Worm (Caenorhabditis elegans) whole organism, L4 larva: ENCODE data around the gene ZK180.6.

Experiments
- F26F4.8 ChIP-seq: fragments of 200-800 bp; sonication (Bioruptor generic); conservative IDR thresholded peaks from 2 replicates; pipeline ENCODE4 v1.3.6; 2022; ENCODE audit warnings: missing genetic modification characterization, missing compliant biosample characterization
- F44E2.7 ChIP-seq: fragments of 200-800 bp; sonication (Bioruptor generic); IDR thresholded peaks from 2 replicates; pipeline ENCODE4 v2.1.2; 2022; ENCODE audit warnings: missing genetic modification characterization, missing compliant biosample characterization
- T20F7.1 ChIP-seq: fragments of 200-800 bp; sonication (Bioruptor generic); optimal IDR thresholded peaks from 2 replicates; lab custom pipeline; 2018; ENCODE audit warnings: mild to moderate bottlenecking, missing genetic modification characterization, missing compliant biosample characterization
- Y105C5A.15 ChIP-seq: fragments of 200-800 bp; sonication (Bioruptor generic); IDR thresholded peaks from 2 replicates; pipeline ENCODE4 v1.3.6; 2022; ENCODE audit warnings: missing genetic modification characterization, missing compliant biosample characterization
- aha-1 ChIP-seq: fragments of 150-350 bp; peaks from one replicate; lab custom pipeline; 2014; ENCODE audit warnings: missing biosample characterization, missing genetic modification characterization
- aly-2 ChIP-seq: sonication (generic microtip); optimal IDR thresholded peaks from 2 replicates; lab custom pipeline; 2018; ENCODE audit warnings: missing biosample characterization, missing genetic modification characterization
- ceh-20 ChIP-seq: fragments of 200-800 bp; sonication (Bioruptor generic); IDR thresholded peaks from 2 replicates; pipeline ENCODE4 v1.3.6; 2022; ENCODE audit warnings: missing genetic modification reagents, missing genetic modification characterization, missing compliant biosample characterization
- ceh-32 ChIP-seq: sonication (generic microtip); optimal IDR thresholded peaks from 2 replicates; lab custom pipeline; 2016; ENCODE audit warnings: mild to moderate bottlenecking, missing genetic modification characterization, missing compliant biosample characterization; ENCODE audit not compliant: poor library complexity
- daf-16 ChIP-seq, 3 experiments: sonication (generic microtip); optimal IDR thresholded peaks; 2 replicates each; lab custom pipeline; 2016 to 2017; ENCODE audit warnings: missing genetic modification characterization in 3 of 3, missing genetic modification reagents in 3 of 3, mild to moderate bottlenecking in 2 of 3, missing compliant biosample characterization in 2 of 3, missing biosample characterization in 1 of 3, moderate library complexity in 1 of 3
- dmd-6 ChIP-seq: fragments of 200-800 bp; sonication (Bioruptor generic); IDR thresholded peaks from 2 replicates; pipeline ENCODE4 v1.3.6; 2022; ENCODE audit warnings: missing genetic modification reagents, missing genetic modification characterization, missing compliant biosample characterization
- dmd-8 ChIP-seq: fragments of 200-800 bp; sonication (Bioruptor generic); IDR thresholded peaks from 2 replicates; pipeline ENCODE4 v1.3.6; 2022; ENCODE audit warnings: missing genetic modification characterization, missing compliant biosample characterization
- dmd-9 ChIP-seq: fragments of 200-800 bp; sonication (Bioruptor generic); IDR thresholded peaks from 2 replicates; pipeline ENCODE4 v1.3.6; 2022; ENCODE audit warnings: missing genetic modification reagents, missing genetic modification characterization, missing compliant biosample characterization
- duxl-1 ChIP-seq: sonication (generic microtip); optimal IDR thresholded peaks from 2 replicates; lab custom pipeline; 2016; ENCODE audit warnings: mild to moderate bottlenecking, missing genetic modification characterization, moderate library complexity, missing compliant biosample characterization; ENCODE audit not compliant: poor library complexity
- dve-1 ChIP-seq: sonication (generic microtip); optimal IDR thresholded peaks from 2 replicates; lab custom pipeline; 2017; ENCODE audit warnings: antibody characterized with exemption, mild to moderate bottlenecking, missing genetic modification characterization, missing compliant biosample characterization; ENCODE audit not compliant: insufficient read depth
- egl-43 ChIP-seq: fragments of 200-800 bp; sonication (Bioruptor generic); IDR thresholded peaks from 2 replicates; pipeline ENCODE4 v1.3.6; 2022; ENCODE audit warnings: missing genetic modification reagents, missing genetic modification characterization, missing compliant biosample characterization
- gei-8 ChIP-seq: fragments of 200-800 bp; sonication (Bioruptor generic); optimal IDR thresholded peaks from 2 replicates; lab custom pipeline; 2018; ENCODE audit warnings: mild to moderate bottlenecking, missing genetic modification characterization, missing compliant biosample characterization
- hlh-11 ChIP-seq: fragments of 200-800 bp; sonication (Bioruptor generic); optimal IDR thresholded peaks from 2 replicates; lab custom pipeline; 2018; ENCODE audit warnings: mild to moderate bottlenecking, missing genetic modification characterization, missing compliant biosample characterization
- hlh-30 ChIP-seq: sonication (generic microtip); optimal IDR thresholded peaks from 2 replicates; lab custom pipeline; 2017; ENCODE audit warnings: antibody characterized with exemption, mild to moderate bottlenecking, missing genetic modification characterization, missing compliant biosample characterization; ENCODE audit not compliant: insufficient read depth
- lim-7 ChIP-seq: fragments of 200-800 bp; sonication (Bioruptor generic); IDR thresholded peaks from 2 replicates; pipeline ENCODE4 v1.3.6; 2022; ENCODE audit warnings: missing genetic modification characterization, missing compliant biosample characterization
- lin-38 ChIP-seq: fragments of 200-800 bp; sonication (Bioruptor generic); IDR thresholded peaks from 2 replicates; pipeline ENCODE4 v1.3.6; 2022; ENCODE audit warnings: missing genetic modification reagents, missing genetic modification characterization, missing compliant biosample characterization
- lsy-2 ChIP-seq, 2 experiments: fragments of 150-350 bp in 1 of 2; sonication (generic microtip) in 1 of 2; optimal IDR thresholded peaks; 2 replicates each; lab custom pipeline; 2014 to 2017; ENCODE audit warnings: missing biosample characterization in 2 of 2, missing genetic modification characterization in 2 of 2
- madf-9 ChIP-seq: fragments of 200-800 bp; sonication (Bioruptor generic); conservative IDR thresholded peaks from 2 replicates; pipeline ENCODE4 v1.3.6; 2022; ENCODE audit warnings: missing genetic modification reagents, missing genetic modification characterization, missing compliant biosample characterization
- mdt-29 ChIP-seq: fragments of 200-800 bp; sonication (Bioruptor generic); IDR thresholded peaks from 2 replicates; pipeline ENCODE4 v1.3.6; 2022; ENCODE audit warnings: missing genetic modification reagents, missing genetic modification characterization, missing compliant biosample characterization
- mes-2 ChIP-seq: sonication (generic microtip); optimal IDR thresholded peaks from 2 replicates; lab custom pipeline; 2016; ENCODE audit warnings: missing genotype, mild to moderate bottlenecking, missing genetic modification characterization, missing compliant biosample characterization; ENCODE audit not compliant: poor library complexity, severe bottlenecking
- nhr-10 ChIP-seq: fragments of 150-350 bp; optimal IDR thresholded peaks from 2 replicates; lab custom pipeline; 2014; ENCODE audit warnings: missing biosample characterization, missing genetic modification characterization
- nhr-11 ChIP-seq: fragments of 150-350 bp; optimal IDR thresholded peaks from 2 replicates; lab custom pipeline; 2014; ENCODE audit warnings: missing biosample characterization, missing genetic modification characterization
- nhr-111 ChIP-seq: fragments of 200-800 bp; sonication (Bioruptor generic); optimal IDR thresholded peaks from 2 replicates; lab custom pipeline; 2018; ENCODE audit warnings: mild to moderate bottlenecking, missing genetic modification characterization, missing compliant biosample characterization
- nhr-28 ChIP-seq: fragments of 150-350 bp; optimal IDR thresholded peaks from 2 replicates; lab custom pipeline; 2014; ENCODE audit warnings: missing biosample characterization, missing genetic modification characterization
- nhr-41 ChIP-seq: fragments of 200-800 bp; sonication (Bioruptor generic); IDR thresholded peaks from 2 replicates; pipeline ENCODE4 v1.3.6; 2022; ENCODE audit warnings: missing genetic modification reagents, missing genetic modification characterization, missing compliant biosample characterization
- nhr-48 ChIP-seq: sonication (generic microtip); optimal IDR thresholded peaks from 2 replicates; lab custom pipeline; 2016; ENCODE audit warnings: mild to moderate bottlenecking, missing genetic modification characterization, missing compliant biosample characterization
- nhr-6 ChIP-seq: fragments of 150-350 bp; optimal IDR thresholded peaks from 2 replicates; lab custom pipeline; 2014; ENCODE audit warnings: missing biosample characterization, missing genetic modification characterization
- nhr-76 ChIP-seq: fragments of 150-350 bp; optimal IDR thresholded peaks from 2 replicates; lab custom pipeline; 2014; ENCODE audit warnings: missing biosample characterization, missing genetic modification characterization
- pha-4 ChIP-seq, 2 experiments: fragments of 150-350 bp in 1 of 2; fragments of 200-800 bp in 1 of 2; sonication (Bioruptor generic) in 1 of 2; IDR thresholded peaks in 1 of 2; optimal IDR thresholded peaks in 1 of 2; 2 replicates each; pipeline versions ENCODE4 v1.3.6 to Lab custom; 2014 to 2022; ENCODE audit warnings: missing genetic modification characterization in 2 of 2, missing genetic modification reagents in 2 of 2, missing biosample characterization in 1 of 2, missing compliant biosample characterization in 1 of 2
- php-3 ChIP-seq: fragments of 200-800 bp; sonication (Bioruptor generic); IDR thresholded peaks from 2 replicates; pipeline ENCODE4 v1.3.6; 2022; ENCODE audit warnings: missing genetic modification reagents, missing genetic modification characterization, missing compliant biosample characterization
- saeg-2 ChIP-seq: fragments of 200-800 bp; sonication (Bioruptor generic); IDR thresholded peaks from 2 replicates; pipeline ENCODE4 v1.3.6; 2022; ENCODE audit warnings: missing genetic modification reagents, missing genetic modification characterization, missing compliant biosample characterization
- sdz-12 ChIP-seq: fragments of 200-800 bp; sonication (Bioruptor generic); optimal IDR thresholded peaks from 2 replicates; lab custom pipeline; 2018; ENCODE audit warnings: mild to moderate bottlenecking, missing genetic modification characterization, missing compliant biosample characterization
- skn-1 ChIP-seq: fragments of 150-350 bp; optimal IDR thresholded peaks from 2 replicates; lab custom pipeline; 2014; ENCODE audit warnings: missing biosample characterization, missing genetic modification characterization
- snpc-4 ChIP-seq: fragments of 150-350 bp; optimal IDR thresholded peaks from 2 replicates; lab custom pipeline; 2014; ENCODE audit warnings: missing biosample characterization, missing genetic modification characterization
- spr-1 ChIP-seq: sonication (generic microtip); optimal IDR thresholded peaks from 2 replicates; lab custom pipeline; 2016; ENCODE audit warnings: mild to moderate bottlenecking, missing genetic modification characterization, missing compliant biosample characterization
- tag-97 ChIP-seq: fragments of 200-800 bp; sonication (Bioruptor generic); IDR thresholded peaks from 2 replicates; pipeline ENCODE4 v1.3.6; 2022; ENCODE audit warnings: missing genetic modification characterization, missing compliant biosample characterization
- tra-1 ChIP-seq: fragments of 200-800 bp; sonication (Bioruptor generic); IDR thresholded peaks from 2 replicates; pipeline ENCODE4 v1.3.6; 2022; ENCODE audit warnings: missing genetic modification reagents, missing genetic modification characterization, missing compliant biosample characterization
- unc-130 ChIP-seq: sonication (generic microtip); optimal IDR thresholded peaks from 2 replicates; lab custom pipeline; 2016; ENCODE audit warnings: missing genetic modification reagents, missing genetic modification characterization, missing compliant biosample characterization
- unc-39 ChIP-seq: sonication (generic microtip); optimal IDR thresholded peaks from 2 replicates; lab custom pipeline; 2017; ENCODE audit warnings: missing biosample characterization, missing genetic modification characterization
- unc-62 ChIP-seq, 3 experiments: fragments of 150-350 bp in 1 of 3; sonication (generic microtip); optimal IDR thresholded peaks in 2 of 3; peaks in 1 of 3; 1 replicate in 1 of 3; 2 replicates in 2 of 3; lab custom pipeline; 2014 to 2017; ENCODE audit warnings: missing biosample characterization in 3 of 3, missing genetic modification characterization in 3 of 3, missing genetic modification reagents in 3 of 3, missing genotype in 1 of 3
- zip-2 ChIP-seq: fragments of 150-350 bp; optimal IDR thresholded peaks from 2 replicates; lab custom pipeline; 2014; ENCODE audit warnings: missing biosample characterization, missing genetic modification characterization

Gene ZK180.6

ce11 chrIV:4477009-4477471 lies 47.8 kb downstream of the ZK180.6 start, which contains the start of gene M01H9.3 (continued):
- TF ChIP-seq pha-4 (GFP tag; IDR thresholded peaks at IDR 0.05; lab: Robert Waterston, UW) (no peak), pha-4 (tag; optimal IDR thresholded peaks at IDR 0.05; lab: Kevin White, UChicago) (peak; percentile 36), ceh-20 (peak; percentile 70), aha-1 (tag; lab: Kevin White, UChicago) (peak; percentile 95), madf-9 (GFP tag; lab: Robert Waterston, UW) (no peak), hlh-30 (peak; percentile 95), skn-1 (tag; lab: Kevin White, UChicago) (no peak)

- no peak for TF ChIP-seq ceh-32 (tag; lab: Kevin White, UChicago)
- TF ChIP-seq nhr-48 = peak; percentile 17
- TF ChIP-seq lin-38 (GFP tag; lab: Robert Waterston, UW) = no peak
- TF ChIP-seq spr-1 (tag; lab: Kevin White, UChicago) = no peak
- TF ChIP-seq ceh-20 = no peak
- TF ChIP-seq F26F4.8 (GFP tag; lab: Robert Waterston, UW) = no peak
- no peak for TF ChIP-seq skn-1 (tag; lab: Kevin White, UChicago)
- TF ChIP-seq saeg-2 (GFP tag; lab: Robert Waterston, UW) = 0 out of 2 replicates have a peak, but pooled peaks have one; percentile 6
- peak; percentile 22; the same call in 1 of the 2 replicates for TF ChIP-seq pha-4 (GFP tag; IDR thresholded peaks at IDR 0.05; lab: Robert Waterston, UW)
- TF ChIP-seq pha-4 (tag; optimal IDR thresholded peaks at IDR 0.05; lab: Kevin White, UChicago) = no peak
- no peak for TF ChIP-seq nhr-111 (GFP tag; lab: Kevin White, UChicago)
- TF ChIP-seq lim-7 (GFP tag; lab: Robert Waterston, UW) = no peak
- no peak for TF ChIP-seq php-3 (GFP tag; lab: Robert Waterston, UW)
- TF ChIP-seq F44E2.7 = no peak
- no peak for TF ChIP-seq nhr-10 (tag; lab: Kevin White, UChicago)
- TF ChIP-seq mes-2 (tag; lab: Kevin White, UChicago) = no peak
- no peak for TF ChIP-seq T20F7.1
- no peak for TF ChIP-seq unc-39 (tag; lab: Kevin White, UChicago)
- TF ChIP-seq egl-43 (GFP tag; lab: Robert Waterston, UW) = no peak
- no peak for TF ChIP-seq sdz-12 (GFP tag; lab: Kevin White, UChicago)
- no peak for TF ChIP-seq unc-62 (GFP tag; optimal IDR thresholded peaks at IDR 0.05 in 1 of 2; lab: Kevin White, UChicago)
- no peak for TF ChIP-seq unc-62 (tag; optimal IDR thresholded peaks at IDR 0.05; lab: Kevin White, UChicago)
- TF ChIP-seq dmd-6 (GFP tag; lab: Robert Waterston, UW) = 0 out of 2 replicates have a peak, but pooled peaks have one; percentile 13
- no peak for TF ChIP-seq gei-8 (GFP tag; lab: Kevin White, UChicago)
- no peak for TF ChIP-seq snpc-4 (tag; lab: Kevin White, UChicago)
- no peak for TF ChIP-seq Y105C5A.15 (GFP tag; lab: Robert Waterston, UW)
- no peak for TF ChIP-seq unc-130 (GFP tag; lab: Kevin White, UChicago)
- no peak for TF ChIP-seq mdt-29 (GFP tag; lab: Robert Waterston, UW)
- no peak for TF ChIP-seq tag-97 (GFP tag; lab: Robert Waterston, UW)
- TF ChIP-seq dmd-9 (GFP tag; lab: Robert Waterston, UW) = no peak
- peak; percentile 66 for TF ChIP-seq dve-1
- TF ChIP-seq nhr-28 = peak; percentile 39
- TF ChIP-seq hlh-11 (tag; lab: Kevin White, UChicago) = peak; percentile 17
- no peak for TF ChIP-seq nhr-76 (tag; lab: Kevin White, UChicago)
- no peak for TF ChIP-seq nhr-6
- no peak for TF ChIP-seq nhr-11
- peak; percentile 47 for TF ChIP-seq hlh-30
- no peak for TF ChIP-seq dmd-8
- peak; percentile 89 for TF ChIP-seq aha-1 (tag; lab: Kevin White, UChicago)
- 0 out of 2 replicates have a peak, but pooled peaks have one; percentile 18 for TF ChIP-seq tra-1 (GFP tag; lab: Robert Waterston, UW)
- peak in 1 of 2 experiments; percentile 5 for TF ChIP-seq lsy-2 (tag; optimal IDR thresholded peaks at IDR 0.05; lab: Kevin White, UChicago)
- TF ChIP-seq nhr-41 = no peak
- TF ChIP-seq zip-2 (tag; lab: Kevin White, UChicago) = no peak
- TF ChIP-seq duxl-1 = no peak
- TF ChIP-seq daf-16 (GFP tag; optimal IDR thresholded peaks at IDR 0.05; lab: Kevin White, UChicago) = no peak
- peak; percentile 47 for TF ChIP-seq daf-16 (tag; optimal IDR thresholded peaks at IDR 0.05; lab: Kevin White, UChicago)
- TF ChIP-seq aly-2 (tag; lab: Kevin White, UChicago) = no peak
These were observed 49.3 kb downstream of the ZK180.6 start for ce11 chrIV:4475362-4476086.
